Worm (Caenorhabditis elegans) whole organism, L4/young adult: ENCODE data around the gene F25B4.8.

ENCODE experiments used
- W03F9.2 ChIP-seq: fragments of 150-350 bp; optimal IDR thresholded peaks from 2 replicates; lab custom pipeline; 2014; ENCODE audit warnings: missing biosample characterization, missing genetic modification characterization
- dao-5 ChIP-seq: sonication (generic microtip); optimal IDR thresholded peaks from 2 replicates; lab custom pipeline; 2016; ENCODE audit warnings: missing genotype, missing genetic modification characterization, moderate library complexity, missing compliant biosample characterization
- him-1 ChIP-seq: sonication (generic microtip); optimal IDR thresholded peaks from 2 replicates; lab custom pipeline; 2016; ENCODE audit warnings: missing genotype, missing genetic modification reagents, missing genetic modification characterization, missing compliant biosample characterization

DNA sequence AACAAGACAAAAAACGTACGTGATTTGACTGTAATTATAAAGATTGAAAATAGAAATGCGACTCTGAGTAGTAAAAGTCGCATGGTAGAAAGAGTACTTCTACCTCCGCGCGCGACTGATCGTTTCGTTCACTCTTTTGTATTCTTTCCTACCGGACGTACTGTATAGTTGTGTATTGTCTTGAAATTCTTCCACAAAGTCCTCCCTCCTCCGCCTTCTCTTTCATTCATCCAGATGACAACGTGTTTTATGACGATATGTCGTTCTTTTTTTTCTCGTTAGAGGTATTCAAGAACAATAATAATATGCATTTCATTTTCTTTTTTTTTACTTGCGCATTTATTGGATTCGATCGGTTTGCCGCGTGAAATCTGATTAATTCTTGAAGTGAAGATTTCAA, 34.9 kb upstream of the F25B4.8 start, which contains the start of gene K09H11.4:
- no peak for TF ChIP-seq W03F9.2
- no peak for TF ChIP-seq him-1 (tag; lab: Kevin White, UChicago)
- TF ChIP-seq dao-5 = no peak
